Fruit fly (Drosophila melanogaster): ENCODE data around the gene CG1662.

CG1662 gene

dm6 chrX:13384583-13385342 lies 2.6 kb upstream of the CG1662 start, which contains the start of the genes Rbp1-like and Tim9a (continued):
- no peak for TF ChIP-seq unpg (GFP tag; optimal IDR thresholded peaks at IDR 0.05)

- no peak for TF ChIP-seq gsb (GFP tag; IDR thresholded peaks at IDR 0.05)
- TF ChIP-seq sim (GFP tag; IDR thresholded peaks at IDR 0.05) = no peak
- TF ChIP-seq Myb (GFP tag; optimal IDR thresholded peaks at IDR 0.05) = no peak
- no peak for TF ChIP-seq dysf (GFP tag; IDR thresholded peaks at IDR 0.05)
- TF ChIP-seq MESR4 (GFP tag; optimal IDR thresholded peaks at IDR 0.05) = peak; percentile 45
- no peak for TF ChIP-seq tap (tag; optimal IDR thresholded peaks at IDR 0.05)
- TF ChIP-seq CG8924 (tag; optimal IDR thresholded peaks at IDR 0.05) = no peak
- TF ChIP-seq fru (optimal IDR thresholded peaks at IDR 0.05) = no peak
- no peak for TF ChIP-seq CG15479 (GFP tag; optimal IDR thresholded peaks at IDR 0.05)
- no peak for TF ChIP-seq unpg (GFP tag; optimal IDR thresholded peaks at IDR 0.05)
- TF ChIP-seq ro (GFP tag; IDR thresholded peaks at IDR 0.05) = no peak
- TF ChIP-seq CG16863 (GFP tag; optimal IDR thresholded peaks at IDR 0.05) = no peak
- no peak for TF ChIP-seq CG11723 (GFP tag; optimal IDR thresholded peaks at IDR 0.05)
- no peak for TF ChIP-seq jigr1 (GFP tag; IDR thresholded peaks at IDR 0.05)
- TF ChIP-seq mld (GFP tag; IDR thresholded peaks at IDR 0.05; ENCODE audit: partially characterized antibody) = no peak
- no peak for TF ChIP-seq ab (GFP tag; optimal IDR thresholded peaks at IDR 0.05)
- no peak for TF ChIP-seq Bdp1 (GFP tag; optimal IDR thresholded peaks at IDR 0.05)
- peak; percentile 49 for TF ChIP-seq CG8478 (optimal IDR thresholded peaks at IDR 0.05)
- no peak for TF ChIP-seq bigmax (GFP tag; optimal IDR thresholded peaks at IDR 0.05)
- no peak for TF ChIP-seq CG10209 (GFP tag; optimal IDR thresholded peaks at IDR 0.05)
- no peak for TF ChIP-seq CG17328 (GFP tag; IDR thresholded peaks at IDR 0.05)
- TF ChIP-seq CG30431 (GFP tag; optimal IDR thresholded peaks at IDR 0.05) = no peak
- TF ChIP-seq CG17385 (GFP tag; optimal IDR thresholded peaks at IDR 0.05) = no peak
- no peak for TF ChIP-seq zf30C (GFP tag; optimal IDR thresholded peaks at IDR 0.05)
- TF ChIP-seq gsb-n (tag; optimal IDR thresholded peaks at IDR 0.05) = no peak
- TF ChIP-seq Aef1 (GFP tag; IDR thresholded peaks at IDR 0.05) = no peak
- TF ChIP-seq HLH4C (GFP tag; IDR thresholded peaks at IDR 0.05; ENCODE audit: partially characterized antibody) = no peak
- TF ChIP-seq abd-A (tag; optimal IDR thresholded peaks at IDR 0.05) = no peak
- TF ChIP-seq en (GFP tag; optimal IDR thresholded peaks at IDR 0.05) = no peak
- no peak for TF ChIP-seq Hand (GFP tag; optimal IDR thresholded peaks at IDR 0.05)
- TF ChIP-seq HmgD (GFP tag; optimal IDR thresholded peaks at IDR 0.05) = no peak
- no peak for TF ChIP-seq CG12071 (GFP tag; optimal IDR thresholded peaks at IDR 0.05)
- no peak for TF ChIP-seq CG4820 (GFP tag; optimal IDR thresholded peaks at IDR 0.05)
- peak; percentile 58 for TF ChIP-seq cg (GFP tag; optimal IDR thresholded peaks at IDR 0.05)
- no peak for TF ChIP-seq Meics (GFP tag; optimal IDR thresholded peaks at IDR 0.05)
- peak; percentile 75 for TF ChIP-seq CG1832 (GFP tag; optimal IDR thresholded peaks at IDR 0.05)
- TF ChIP-seq CG4360 (GFP tag; IDR thresholded peaks at IDR 0.05) = peak; percentile 16
- no peak for TF ChIP-seq pita (GFP tag; optimal IDR thresholded peaks at IDR 0.05)
- TF ChIP-seq CG9876 (GFP tag; optimal IDR thresholded peaks at IDR 0.05) = no peak
- peak; percentile 51 for TF ChIP-seq Med (GFP tag)
- peak in 1 of 2 experiments; percentile 79 for TF ChIP-seq Pdp1 (GFP tag; optimal IDR thresholded peaks at IDR 0.05)
- TF ChIP-seq grn (GFP tag; optimal IDR thresholded peaks at IDR 0.05) = no peak
- no peak for TF ChIP-seq CG3407 (GFP tag; optimal IDR thresholded peaks at IDR 0.05)
- no peak for TF ChIP-seq CG31441 (GFP tag; IDR thresholded peaks at IDR 0.05)
- TF ChIP-seq Elba2 (GFP tag; optimal IDR thresholded peaks at IDR 0.05) = no peak
- no peak for TF ChIP-seq Asciz (GFP tag; optimal IDR thresholded peaks at IDR 0.05)
- TF ChIP-seq CG7786 (GFP tag; optimal IDR thresholded peaks at IDR 0.05) = no peak
- TF ChIP-seq CG9609 (GFP tag; optimal IDR thresholded peaks at IDR 0.05) = no peak
- no peak for TF ChIP-seq pnt (GFP tag; optimal IDR thresholded peaks at IDR 0.05)
Observed at dm6 chrX:13386776-13387175, 587 bp upstream of the CG1662 start.

All from whole organism, embryonic.